Worm (Caenorhabditis elegans): ENCODE data around the gene cutl-26.

- TF ChIP-seq hlh-11 (tag; optimal IDR thresholded peaks at IDR 0.05) (no peak), fkh-10 (GFP tag; optimal IDR thresholded peaks at IDR 0.05) (no peak), lin-13 (GFP tag; optimal IDR thresholded peaks at IDR 0.05) (no peak), tra-1 (GFP tag; IDR thresholded peaks at IDR 0.05) (no peak), ama-1 (optimal IDR thresholded peaks at IDR 0.05) (no peak), ceh-82 (tag; optimal IDR thresholded peaks at IDR 0.05) (no peak), attf-4 (tag; optimal IDR thresholded peaks at IDR 0.05) (no peak), egl-27 (tag; optimal IDR thresholded peaks at IDR 0.05) (no peak), nhr-11 (tag; optimal IDR thresholded peaks at IDR 0.05) (no peak)
Observed at ce11 chrIV:670455-670854, 37.1 kb downstream of the cutl-26 start, which contains the start of gene K11H12.11.

Data from whole organism, L4 larva.